Fruit fly (Drosophila melanogaster): ENCODE data around the gene CG32647.

CG32647 gene

DNA sequence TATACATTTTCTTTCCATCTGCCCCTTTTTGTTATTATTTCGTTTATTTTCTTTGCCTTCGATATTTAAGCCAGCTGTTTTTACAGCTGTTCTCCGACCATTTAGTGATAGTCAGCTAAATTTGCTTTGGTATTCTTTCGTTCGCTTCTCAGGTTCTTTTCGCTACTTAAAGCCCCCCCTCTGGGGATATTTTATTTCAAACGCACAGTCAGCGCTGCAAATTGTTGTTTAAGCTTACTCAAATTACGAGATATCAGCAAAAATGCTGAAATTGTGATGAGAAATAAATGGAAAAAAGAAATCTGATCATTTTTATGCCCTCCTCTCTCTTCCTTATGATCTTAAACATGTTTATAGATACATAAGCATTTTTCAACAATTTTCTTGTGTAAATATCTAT lies 62.7 kb downstream of the CG32647 start:
- TF ChIP-seq psq (optimal IDR thresholded peaks at IDR 0.05) (no peak), usp (GFP tag; optimal IDR thresholded peaks at IDR 0.05) (no peak), pan (optimal IDR thresholded peaks at IDR 0.05) (no peak), EcR (GFP tag; optimal IDR thresholded peaks at IDR 0.05) (no peak)
